Worm (Caenorhabditis elegans) whole organism, L1 larva: ENCODE results near the gene T25B9.11.

Source experiments
- C16A3.4 ChIP-seq: fragments of 150-350 bp; optimal IDR thresholded peaks from 2 replicates; lab custom pipeline; 2014; ENCODE audit warnings: missing biosample characterization, missing genetic modification characterization
- F16B12.6 ChIP-seq: fragments of 150-350 bp; optimal IDR thresholded peaks from 2 replicates; lab custom pipeline; 2014; ENCODE audit warnings: missing biosample characterization, missing genetic modification characterization
- aly-2 ChIP-seq: fragments of 150-350 bp; optimal IDR thresholded peaks from 2 replicates; lab custom pipeline; 2014; ENCODE audit warnings: missing biosample characterization, missing genetic modification characterization
- blmp-1 ChIP-seq: fragments of 150-350 bp; optimal IDR thresholded peaks from 2 replicates; lab custom pipeline; 2014; ENCODE audit warnings: missing biosample characterization, missing genetic modification characterization
- ceh-63 ChIP-seq: fragments of 200-800 bp; sonication (Bioruptor generic); optimal IDR thresholded peaks from 2 replicates; lab custom pipeline; 2018; ENCODE audit warnings: mild to moderate bottlenecking, missing genetic modification characterization, missing compliant biosample characterization
- dsc-1 ChIP-seq: sonication (generic microtip); optimal IDR thresholded peaks from 2 replicates; lab custom pipeline; 2016; ENCODE audit warnings: mild to moderate bottlenecking, missing genetic modification characterization, missing compliant biosample characterization
- efl-1 ChIP-seq, 4 experiments: fragments of 150-350 bp; optimal IDR thresholded peaks in 3 of 4; peaks in 1 of 4; 1 replicate in 1 of 4; 2 replicates in 3 of 4; lab custom pipeline; 2014; ENCODE audit warnings: missing biosample characterization in 2 of 4, missing genetic modification characterization in 2 of 4, missing genetic modification reagents in 2 of 4
- efl-3 ChIP-seq: fragments of 200-800 bp; sonication (Bioruptor generic); optimal IDR thresholded peaks from 2 replicates; lab custom pipeline; 2018; ENCODE audit warnings: mild to moderate bottlenecking, missing genetic modification characterization, missing compliant biosample characterization
- elt-2 ChIP-seq: sonication (generic microtip); optimal IDR thresholded peaks from 2 replicates; lab custom pipeline; 2016; ENCODE audit warnings: missing genetic modification characterization, mild to moderate bottlenecking, inconsistent platforms, missing compliant biosample characterization, missing genetic modification reagents
- elt-3 ChIP-seq, 6 experiments: fragments of 150-350 bp in 1 of 6; sonication (generic microtip); optimal IDR thresholded peaks; 2 replicates each; lab custom pipeline; 2017 to 2018; ENCODE audit warnings: missing biosample characterization in 6 of 6, missing genetic modification characterization in 6 of 6, inconsistent platforms in 1 of 6
- fkh-4 ChIP-seq: sonication (generic microtip); optimal IDR thresholded peaks from 2 replicates; lab custom pipeline; 2016; ENCODE audit warnings: missing compliant biosample characterization, missing genetic modification characterization, borderline replicate concordance
- fos-1 ChIP-seq: fragments of 150-350 bp; optimal IDR thresholded peaks from 2 replicates; lab custom pipeline; 2014; ENCODE audit warnings: missing biosample characterization, missing genetic modification characterization
- grh-1 ChIP-seq: fragments of 200-800 bp; sonication (Bioruptor generic); IDR thresholded peaks from 2 replicates; pipeline ENCODE4 v1.3.6; 2022; ENCODE audit warnings: missing genetic modification reagents, missing genetic modification characterization, missing compliant biosample characterization
- isw-1 ChIP-seq: fragments of 200-800 bp; sonication (Bioruptor generic); IDR thresholded peaks from 2 replicates; pipeline ENCODE4 v1.3.6; 2022; ENCODE audit warnings: missing genetic modification characterization, missing compliant biosample characterization
- lin-14 ChIP-seq: fragments of 200-800 bp; sonication (Bioruptor generic); optimal IDR thresholded peaks from 2 replicates; lab custom pipeline; 2018; ENCODE audit warnings: mild to moderate bottlenecking, missing genetic modification characterization, moderate library complexity, missing compliant biosample characterization
- lin-35 ChIP-seq, 2 experiments: fragments of 150-350 bp; optimal IDR thresholded peaks; 2 replicates each; lab custom pipeline; 2014; ENCODE audit warnings: missing biosample characterization in 2 of 2, missing genetic modification characterization in 2 of 2, missing genetic modification reagents in 2 of 2
- lir-3 ChIP-seq: sonication (generic microtip); optimal IDR thresholded peaks from 2 replicates; lab custom pipeline; 2016; ENCODE audit warnings: mild to moderate bottlenecking, missing genetic modification characterization, moderate library complexity, missing compliant biosample characterization; ENCODE audit not compliant: poor library complexity
- mab-9 ChIP-seq: fragments of 200-800 bp; sonication (Bioruptor generic); IDR thresholded peaks from 2 replicates; pipeline ENCODE4 v1.3.6; 2022; ENCODE audit warnings: missing genetic modification reagents, missing genetic modification characterization, missing compliant biosample characterization
- mdl-1 ChIP-seq, 2 experiments: fragments of 150-350 bp; optimal IDR thresholded peaks; 2 replicates each; lab custom pipeline; 2014 to 2017; ENCODE audit warnings: missing biosample characterization in 2 of 2, missing genetic modification characterization in 2 of 2, inconsistent platforms in 1 of 2
- mep-1 ChIP-seq: fragments of 150-350 bp; optimal IDR thresholded peaks from 2 replicates; lab custom pipeline; 2014; ENCODE audit warnings: missing biosample characterization, missing genetic modification characterization
- nhr-47 ChIP-seq: sonication (generic microtip); optimal IDR thresholded peaks from 2 replicates; lab custom pipeline; 2016; ENCODE audit warnings: mild to moderate bottlenecking, missing genetic modification characterization, moderate library complexity, missing compliant biosample characterization
- nhr-71 ChIP-seq: sonication (generic microtip); optimal IDR thresholded peaks from 2 replicates; lab custom pipeline; 2016; ENCODE audit warnings: mild to moderate bottlenecking, missing genetic modification characterization, moderate library complexity, missing compliant biosample characterization
- nhr-76 ChIP-seq: sonication (generic microtip); optimal IDR thresholded peaks from 2 replicates; lab custom pipeline; 2017; ENCODE audit warnings: missing biosample characterization, missing genetic modification characterization
- nhr-90 ChIP-seq: sonication (generic microtip); optimal IDR thresholded peaks from 2 replicates; lab custom pipeline; 2016; ENCODE audit warnings: mild to moderate bottlenecking, missing genetic modification characterization, missing compliant biosample characterization; ENCODE audit not compliant: poor library complexity
- rnt-1 ChIP-seq: sonication (generic microtip); optimal IDR thresholded peaks from 2 replicates; lab custom pipeline; 2016; ENCODE audit warnings: mild to moderate bottlenecking, missing genetic modification characterization, moderate library complexity, missing compliant biosample characterization
- sptf-1 ChIP-seq: fragments of 150-350 bp; optimal IDR thresholded peaks from 2 replicates; lab custom pipeline; 2014; ENCODE audit warnings: missing biosample characterization, missing genetic modification characterization
- unc-130 ChIP-seq: fragments of 150-350 bp; optimal IDR thresholded peaks from 2 replicates; lab custom pipeline; 2017; ENCODE audit warnings: missing biosample characterization, missing genetic modification characterization, inconsistent platforms
- unc-62 ChIP-seq: fragments of 150-350 bp; optimal IDR thresholded peaks from 2 replicates; lab custom pipeline; 2014; ENCODE audit warnings: missing biosample characterization, missing genetic modification reagents, missing genetic modification characterization
- unc-86 ChIP-seq: sonication (generic microtip); optimal IDR thresholded peaks from 2 replicates; lab custom pipeline; 2016; ENCODE audit warnings: missing genetic modification characterization, missing compliant biosample characterization
- vab-15 ChIP-seq: sonication (generic microtip); optimal IDR thresholded peaks from 2 replicates; lab custom pipeline; 2017; ENCODE audit warnings: missing genotype, mild to moderate bottlenecking, missing genetic modification characterization, missing compliant biosample characterization
- ztf-11 ChIP-seq, 2 experiments: sonication (generic microtip); optimal IDR thresholded peaks; 2 replicates each; lab custom pipeline; 2016 to 2017; ENCODE audit warnings: missing genetic modification characterization in 2 of 2, missing biosample characterization in 1 of 2, missing compliant biosample characterization in 1 of 2

T25B9.11 gene

ce11 chrIV:10798604-10799003, 34.3 kb downstream of the T25B9.11 start:
- TF ChIP-seq fos-1 (tag; lab: Kevin White, UChicago): no peak
- no peak for TF ChIP-seq mdl-1 (tag; optimal IDR thresholded peaks at IDR 0.05; lab: Kevin White, UChicago)
- TF ChIP-seq efl-1 (optimal IDR thresholded peaks at IDR 0.05; lab: Kevin White, UChicago): no peak
- peak in 1 of 2 experiments; percentile 78 for TF ChIP-seq efl-1 (GFP tag; optimal IDR thresholded peaks at IDR 0.05 in 1 of 2; lab: Kevin White, UChicago)
- no peak for TF ChIP-seq mep-1
- TF ChIP-seq rnt-1 (tag; lab: Kevin White, UChicago): no peak
- no peak for TF ChIP-seq C16A3.4 (tag; lab: Kevin White, UChicago)
- TF ChIP-seq unc-130: no peak
- TF ChIP-seq nhr-47 (tag; lab: Kevin White, UChicago): no peak
- TF ChIP-seq dsc-1 (tag; lab: Kevin White, UChicago): no peak

ce11 chrIV:10799354-10799753, 35.0 kb downstream of the T25B9.11 start, which contains the start of gene zipt-2.1:
Gene zipt-2.1 (plus strand): TSS chrIV:10799654.
- TF ChIP-seq F16B12.6 (no peak), isw-1 (GFP tag; lab: Robert Waterston, UW) (no peak), fos-1 (tag; lab: Kevin White, UChicago) (no peak), ceh-63 (GFP tag; lab: Kevin White, UChicago) (no peak), mab-9 (GFP tag; lab: Robert Waterston, UW) (no peak), unc-62 (GFP tag; lab: Kevin White, UChicago) (no peak), nhr-71 (tag; lab: Kevin White, UChicago) (no peak), aly-2 (tag; lab: Kevin White, UChicago) (no peak), ztf-11 (tag; optimal IDR thresholded peaks at IDR 0.05; lab: Kevin White, UChicago) (no peak), vab-15 (tag; lab: Kevin White, UChicago) (no peak), lin-35 (GFP tag; optimal IDR thresholded peaks at IDR 0.05; lab: Kevin White, UChicago) (no peak), unc-86 (tag; lab: Kevin White, UChicago) (no peak)

ce11 chrIV:10803973-10804372, 39.7 kb downstream of the T25B9.11 start:
- TF ChIP-seq efl-1 (optimal IDR thresholded peaks at IDR 0.05; lab: Kevin White, UChicago) (no peak), efl-1 (GFP tag; optimal IDR thresholded peaks at IDR 0.05 in 1 of 2; lab: Kevin White, UChicago) (no peak), grh-1 (GFP tag; lab: Robert Waterston, UW) (no peak), sptf-1 (tag; lab: Kevin White, UChicago) (no peak), ceh-63 (GFP tag; lab: Kevin White, UChicago) (no peak), fkh-4 (tag; lab: Kevin White, UChicago) (peak; percentile 73), dsc-1 (tag; lab: Kevin White, UChicago) (peak; percentile 84)

ce11 chrIV:10810820-10811219, 46.5 kb downstream of the T25B9.11 start:
- peak; percentile 12 for TF ChIP-seq lin-14
- no peak for TF ChIP-seq efl-3 (GFP tag; lab: Kevin White, UChicago)
- TF ChIP-seq blmp-1 (tag; lab: Kevin White, UChicago): peak; percentile 6
- no peak for TF ChIP-seq nhr-76 (tag; lab: Kevin White, UChicago)
- peak in 1 of 2 experiments; percentile 36 for TF ChIP-seq lin-35 (GFP tag; optimal IDR thresholded peaks at IDR 0.05; lab: Kevin White, UChicago)
- peak in 1 of 6 experiments; percentile 15 for TF ChIP-seq elt-3 (tag; optimal IDR thresholded peaks at IDR 0.05; lab: Kevin White, UChicago)
- TF ChIP-seq elt-2: peak; percentile 75
- no peak for TF ChIP-seq vab-15 (tag; lab: Kevin White, UChicago)
- TF ChIP-seq ceh-63 (GFP tag; lab: Kevin White, UChicago): no peak
- no peak for TF ChIP-seq mdl-1 (tag; optimal IDR thresholded peaks at IDR 0.05; lab: Kevin White, UChicago)
- peak; percentile 1 for TF ChIP-seq nhr-90

- TF ChIP-seq dsc-1 (tag; lab: Kevin White, UChicago) (peak; percentile 76), lir-3 (tag; lab: Kevin White, UChicago) (no peak)
Measured at ce11 chrIV:10811388-10811787, 47.1 kb downstream of the T25B9.11 start.
